Fruit fly (Drosophila melanogaster): ENCODE results near the gene tank.

Gene tank

dm6 chr2L:4837772-4838397 lies at the start of gene tank, which contains the start of gene CG12194:
tank (minus strand) TSS chr2L:4837999.
CG12194 (plus strand) TSS chr2L:4838347.
- TF ChIP-seq Dll (optimal IDR thresholded peaks at IDR 0.05), result no peak
- TF ChIP-seq EcR (GFP tag; optimal IDR thresholded peaks at IDR 0.05), result no peak
- TF ChIP-seq usp (GFP tag; optimal IDR thresholded peaks at IDR 0.05), result no peak
- TF ChIP-seq pan (optimal IDR thresholded peaks at IDR 0.05), result no peak
- TF ChIP-seq psq (optimal IDR thresholded peaks at IDR 0.05), result no peak
- no peak for TF ChIP-seq CG8478 (optimal IDR thresholded peaks at IDR 0.05)

- TF ChIP-seq usp (GFP tag; optimal IDR thresholded peaks at IDR 0.05) (no peak), pan (optimal IDR thresholded peaks at IDR 0.05) (no peak), CG8478 (optimal IDR thresholded peaks at IDR 0.05) (no peak), EcR (GFP tag; optimal IDR thresholded peaks at IDR 0.05) (no peak)
These were observed 48.8 kb upstream of the tank start for dm6 chr2L:4886645-4887044.

dm6 chr2L:4886132-4886531 lies 48.3 kb upstream of the tank start:
- TF ChIP-seq psq (optimal IDR thresholded peaks at IDR 0.05) (no peak), EcR (GFP tag; optimal IDR thresholded peaks at IDR 0.05) (no peak), usp (GFP tag; optimal IDR thresholded peaks at IDR 0.05) (no peak), Dll (optimal IDR thresholded peaks at IDR 0.05) (no peak)

- TF ChIP-seq EcR (GFP tag; optimal IDR thresholded peaks at IDR 0.05), result no peak
- no peak for TF ChIP-seq Dll (optimal IDR thresholded peaks at IDR 0.05)
- no peak for TF ChIP-seq pan (optimal IDR thresholded peaks at IDR 0.05)
- TF ChIP-seq CG8478 (optimal IDR thresholded peaks at IDR 0.05), result no peak
- TF ChIP-seq usp (GFP tag; optimal IDR thresholded peaks at IDR 0.05), result no peak
- no peak for TF ChIP-seq psq (optimal IDR thresholded peaks at IDR 0.05)
These were observed 45.2 kb upstream of the tank start, which contains the start of the genes Cf2 and CG3008 for dm6 chr2L:4883023-4883392. Cf2 (minus strand) TSS chr2L:4883107. CG3008 (plus strand) TSS chr2L:4883298.

DNA sequence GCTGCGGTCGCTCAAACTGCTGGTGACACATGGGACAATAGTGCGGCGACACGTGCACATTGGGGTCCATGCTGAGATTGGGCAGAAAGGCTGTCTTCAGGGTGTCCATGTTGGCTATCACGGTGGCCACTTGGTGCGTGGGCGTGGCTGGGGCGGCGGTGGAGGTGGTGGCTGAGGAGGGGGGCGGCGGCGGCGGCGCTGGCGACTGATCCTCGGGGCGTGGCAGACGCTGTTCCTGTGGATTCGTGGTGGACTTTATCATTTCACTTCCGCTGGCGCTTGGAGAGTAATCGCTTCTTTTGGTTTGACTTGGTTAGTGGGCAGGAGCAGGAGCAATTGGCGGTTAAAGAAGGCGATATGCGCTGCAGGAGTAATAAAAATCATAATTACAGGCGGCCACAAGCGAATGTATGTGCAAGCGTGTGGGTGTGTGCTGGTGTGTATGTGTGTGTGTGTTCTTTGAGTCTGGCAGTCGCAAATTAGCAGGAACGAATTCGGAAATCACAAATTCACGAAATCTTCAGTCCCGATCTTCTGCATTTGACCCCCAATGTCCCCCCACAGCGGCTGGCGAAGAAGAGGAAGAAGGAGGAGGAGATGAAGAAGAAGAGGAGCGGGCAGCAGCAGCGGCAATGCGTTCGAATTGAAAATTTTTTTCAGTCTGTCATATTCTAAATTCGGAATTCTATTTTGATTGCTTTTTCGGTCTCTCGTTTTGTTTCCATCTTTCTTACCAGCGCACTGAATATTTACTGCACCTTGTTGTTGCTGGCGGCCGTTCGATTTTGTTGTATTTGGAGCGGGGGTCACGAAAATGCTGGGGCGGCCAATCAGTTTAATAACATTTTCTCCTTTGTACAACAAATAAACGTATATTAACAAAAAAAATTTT lies 44.6 kb upstream of the tank start:
- no peak for TF ChIP-seq Dll (optimal IDR thresholded peaks at IDR 0.05)
- TF ChIP-seq psq (optimal IDR thresholded peaks at IDR 0.05), result no peak
- no peak for TF ChIP-seq CG8478 (optimal IDR thresholded peaks at IDR 0.05)
- TF ChIP-seq pan (optimal IDR thresholded peaks at IDR 0.05), result no peak
- TF ChIP-seq EcR (GFP tag; optimal IDR thresholded peaks at IDR 0.05), result no peak
- no peak for TF ChIP-seq usp (GFP tag; optimal IDR thresholded peaks at IDR 0.05)

- TF ChIP-seq usp (GFP tag; optimal IDR thresholded peaks at IDR 0.05), result no peak
- TF ChIP-seq pan (optimal IDR thresholded peaks at IDR 0.05), result no peak
- TF ChIP-seq EcR (GFP tag; optimal IDR thresholded peaks at IDR 0.05), result no peak
- TF ChIP-seq Dll (optimal IDR thresholded peaks at IDR 0.05), result no peak
- TF ChIP-seq CG8478 (optimal IDR thresholded peaks at IDR 0.05), result no peak
- TF ChIP-seq psq (optimal IDR thresholded peaks at IDR 0.05), result no peak
These were observed 30.6 kb upstream of the tank start for dm6 chr2L:4868383-4868782.

DNA sequence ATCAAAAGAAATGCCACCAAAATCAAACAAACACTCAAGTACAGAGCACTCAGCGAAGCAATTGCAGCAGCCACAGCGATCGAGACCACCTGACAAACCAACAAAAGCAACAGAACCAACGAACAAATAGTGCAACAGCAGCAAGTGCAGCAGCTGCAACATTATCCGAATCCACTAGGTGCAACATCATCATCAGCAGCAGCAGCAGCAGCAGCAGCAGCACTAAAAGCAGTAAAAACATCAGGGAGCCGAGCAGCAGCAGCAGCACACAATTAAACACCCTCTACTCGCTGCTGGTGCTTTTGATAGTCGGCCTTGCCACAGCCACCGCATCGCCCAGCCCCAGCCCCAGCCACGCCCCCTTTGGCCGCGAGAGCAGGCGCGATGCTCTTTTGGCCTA lies 27.6 kb upstream of the tank start:
- no peak for TF ChIP-seq Dll (optimal IDR thresholded peaks at IDR 0.05)
- no peak for TF ChIP-seq usp (GFP tag; optimal IDR thresholded peaks at IDR 0.05)
- TF ChIP-seq EcR (GFP tag; optimal IDR thresholded peaks at IDR 0.05), result no peak
- no peak for TF ChIP-seq psq (optimal IDR thresholded peaks at IDR 0.05)
- TF ChIP-seq CG8478 (optimal IDR thresholded peaks at IDR 0.05), result no peak

DNA sequence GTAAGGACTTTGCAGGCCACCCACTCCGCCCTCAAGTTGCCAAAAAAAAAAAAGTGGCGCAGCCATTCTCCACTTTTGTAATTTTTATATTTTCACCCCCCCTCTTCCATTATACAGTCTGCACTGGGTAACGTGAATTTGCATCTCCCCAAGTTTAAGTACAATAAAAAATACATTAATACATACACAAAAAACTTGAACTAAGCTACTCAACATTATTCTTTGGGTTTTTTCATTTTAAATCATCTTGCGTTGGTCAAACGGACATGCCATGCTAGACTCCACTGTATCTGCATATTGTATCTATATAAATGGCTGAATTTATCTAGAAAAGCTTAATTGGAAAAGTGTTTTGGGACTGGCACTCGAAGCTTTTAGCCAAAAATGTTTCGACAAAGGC lies 23.7 kb upstream of the tank start:
- TF ChIP-seq psq (optimal IDR thresholded peaks at IDR 0.05) (no peak), CG8478 (optimal IDR thresholded peaks at IDR 0.05) (no peak)

- no peak for TF ChIP-seq pan (optimal IDR thresholded peaks at IDR 0.05)
- TF ChIP-seq usp (GFP tag; optimal IDR thresholded peaks at IDR 0.05), result no peak
- no peak for TF ChIP-seq CG8478 (optimal IDR thresholded peaks at IDR 0.05)
- no peak for TF ChIP-seq Dll (optimal IDR thresholded peaks at IDR 0.05)
- TF ChIP-seq EcR (GFP tag; optimal IDR thresholded peaks at IDR 0.05), result no peak
- TF ChIP-seq psq (optimal IDR thresholded peaks at IDR 0.05), result no peak
These were observed 18.3 kb upstream of the tank start for dm6 chr2L:4856118-4856517.

DNA sequence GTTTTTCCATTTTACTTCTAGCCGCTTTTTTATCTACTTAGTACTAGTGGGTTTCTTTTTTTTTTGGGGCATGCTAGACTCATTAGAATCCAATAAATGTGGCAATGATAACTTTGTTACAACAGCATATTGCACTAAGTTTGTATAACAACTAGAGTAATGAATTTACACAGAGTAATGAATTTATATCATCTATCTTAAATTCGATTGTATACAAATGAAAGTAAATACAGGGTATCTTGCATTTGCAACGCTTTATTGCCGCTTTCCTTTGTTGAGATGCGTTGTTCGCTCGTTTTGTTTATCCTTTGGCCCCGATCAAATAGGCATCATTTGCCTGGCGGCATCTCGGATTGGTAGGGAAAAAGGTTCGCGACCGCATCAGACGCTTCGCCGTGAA lies 17.0 kb upstream of the tank start:
- TF ChIP-seq CG8478 (optimal IDR thresholded peaks at IDR 0.05) (no peak), usp (GFP tag; optimal IDR thresholded peaks at IDR 0.05) (no peak), EcR (GFP tag; optimal IDR thresholded peaks at IDR 0.05) (no peak), pan (optimal IDR thresholded peaks at IDR 0.05) (no peak), Dll (optimal IDR thresholded peaks at IDR 0.05) (no peak), psq (optimal IDR thresholded peaks at IDR 0.05) (no peak)

- TF ChIP-seq EcR (GFP tag; optimal IDR thresholded peaks at IDR 0.05), result no peak
- no peak for TF ChIP-seq psq (optimal IDR thresholded peaks at IDR 0.05)
- no peak for TF ChIP-seq Dll (optimal IDR thresholded peaks at IDR 0.05)
- no peak for TF ChIP-seq usp (GFP tag; optimal IDR thresholded peaks at IDR 0.05)
- TF ChIP-seq pan (optimal IDR thresholded peaks at IDR 0.05), result no peak
- no peak for TF ChIP-seq CG8478 (optimal IDR thresholded peaks at IDR 0.05)
These were observed 14.9 kb upstream of the tank start, which contains the start of gene smog for dm6 chr2L:4852605-4853102. smog (plus strand) TSS chr2L:4852864.

- no peak for TF ChIP-seq Dll (optimal IDR thresholded peaks at IDR 0.05)
- no peak for TF ChIP-seq psq (optimal IDR thresholded peaks at IDR 0.05)
- no peak for TF ChIP-seq CG8478 (optimal IDR thresholded peaks at IDR 0.05)
- TF ChIP-seq pan (optimal IDR thresholded peaks at IDR 0.05), result no peak
- no peak for TF ChIP-seq EcR (GFP tag; optimal IDR thresholded peaks at IDR 0.05)
- no peak for TF ChIP-seq usp (GFP tag; optimal IDR thresholded peaks at IDR 0.05)
These were observed 12.6 kb upstream of the tank start, which contains the start of the genes mRpS2 and Mon1 for dm6 chr2L:4850356-4850755. mRpS2 (minus strand) TSS chr2L:4850419. Mon1 (plus strand) TSS chr2L:4850641.
